Worm (Caenorhabditis elegans): ENCODE data around the gene F56A8.8.
"Not testable (repeated sequence)": the region's sequence is repeated elsewhere in the genome, so short reads cannot be mapped to it uniquely, and the experiment has no call there.

F56A8.8 gene

ce11 chrIII:13275784-13276183 lies 9.7 kb upstream of the F56A8.8 start:
- TF ChIP-seq dao-5 (tag; optimal IDR thresholded peaks at IDR 0.05) (no peak), him-1 (tag; optimal IDR thresholded peaks at IDR 0.05) (peak; percentile 49)

DNA sequence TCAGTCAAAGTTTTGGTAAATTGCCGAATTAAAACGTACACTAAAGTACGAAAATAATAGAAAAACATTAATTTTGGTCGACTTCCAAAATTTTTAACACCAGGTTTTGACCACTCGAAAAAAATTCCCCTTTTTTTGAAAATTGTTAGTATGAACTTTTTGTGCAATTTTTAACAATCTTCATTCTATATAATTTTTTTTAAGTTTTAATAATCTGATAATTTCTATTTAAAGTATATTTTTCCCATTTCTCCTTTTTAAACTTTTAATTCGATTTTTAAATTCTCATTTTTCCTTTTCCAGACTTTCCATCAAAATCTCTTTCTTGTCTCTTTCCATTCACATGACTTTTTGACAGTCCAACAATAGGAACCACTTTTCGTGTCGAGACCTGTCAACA lies 8.6 kb upstream of the F56A8.8 start, which contains the start of gene unc-64:
TSS of gene unc-64 (plus strand) at position 301 of the 400 bp plus-strand sequence.
- TF ChIP-seq W03F9.2 (tag; optimal IDR thresholded peaks at IDR 0.05) = no peak
- no peak for TF ChIP-seq him-1 (tag; optimal IDR thresholded peaks at IDR 0.05)
- TF ChIP-seq dao-5 (tag; optimal IDR thresholded peaks at IDR 0.05) = no peak

DNA sequence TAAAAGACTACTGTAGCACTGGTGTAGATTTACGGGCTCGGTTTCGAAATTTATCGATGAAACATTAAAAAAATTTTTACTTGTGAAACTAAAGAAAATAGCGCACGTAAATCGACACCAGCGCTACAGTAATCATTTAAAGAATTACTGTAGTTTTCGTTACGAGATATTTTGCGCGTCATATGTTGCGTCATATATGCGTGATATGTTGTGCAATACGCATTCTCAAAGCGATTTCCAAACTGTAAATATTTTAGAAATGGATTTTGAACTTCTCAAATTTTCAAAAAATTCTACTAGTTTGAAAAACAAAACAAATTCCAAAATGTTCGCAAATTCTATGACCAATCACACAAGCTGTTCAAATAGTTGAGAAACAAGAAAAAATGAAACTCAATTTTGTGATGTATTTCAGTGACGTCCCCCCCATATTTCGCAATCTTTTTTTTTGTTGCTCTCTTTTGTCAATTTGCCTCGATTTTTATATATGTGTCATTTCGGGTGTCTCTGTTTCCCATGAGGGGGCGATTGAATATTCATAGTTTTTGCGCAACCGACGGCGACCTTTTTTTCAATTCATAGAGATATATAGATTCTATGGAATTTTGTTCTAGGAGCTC lies 7.5 kb upstream of the F56A8.8 start:
- TF ChIP-seq W03F9.2 (tag; optimal IDR thresholded peaks at IDR 0.05) (no peak), dao-5 (tag; optimal IDR thresholded peaks at IDR 0.05) (no peak), him-1 (tag; optimal IDR thresholded peaks at IDR 0.05) (no peak)

ce11 chrIII:13292971-13293514 lies 7.5 kb downstream of the F56A8.8 start, which contains the start of gene set-25:
Gene set-25 (minus strand): TSS chrIII:13293090.
- TF ChIP-seq him-1, dao-5, W03F9.2 (tag; optimal IDR thresholded peaks at IDR 0.05): not testable (repeated sequence)

DNA sequence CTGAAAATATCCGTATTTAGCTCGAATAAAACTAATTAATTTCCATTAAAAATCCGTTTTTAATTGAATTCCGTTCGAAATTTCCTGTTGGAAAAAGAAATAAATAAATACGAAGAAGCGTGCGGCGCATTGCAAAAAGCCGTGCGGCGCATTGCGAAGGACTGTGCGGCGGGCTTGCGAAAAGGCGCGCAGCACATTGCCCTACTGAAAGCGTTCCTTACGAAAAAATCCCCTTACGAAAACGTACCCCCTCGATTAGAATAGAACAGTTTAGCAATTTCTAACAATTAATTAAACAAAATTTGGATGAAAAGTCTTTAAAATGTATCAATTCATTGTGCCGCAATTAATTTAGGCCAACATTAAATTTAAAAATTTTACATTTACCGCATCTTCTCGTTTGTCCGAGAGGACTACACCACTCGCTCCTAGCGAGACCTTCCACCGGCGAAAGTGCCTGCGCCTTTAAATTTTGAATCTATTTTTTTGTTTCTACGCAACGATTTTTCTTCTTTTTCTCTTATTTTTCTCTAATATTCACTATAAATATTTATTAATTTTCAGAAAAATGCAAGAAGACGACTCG lies 10.9 kb downstream of the F56A8.8 start, which contains the start of gene npp-18:
TSS of gene npp-18 (plus strand) at position 565 of the 586 bp plus-strand sequence.
- TF ChIP-seq W03F9.2 (tag; optimal IDR thresholded peaks at IDR 0.05) = peak; percentile 43

ce11 chrIII:13298722-13299431 lies 13.4 kb downstream of the F56A8.8 start, which contains the start of gene pgm-2:
Gene pgm-2 (plus strand): TSS chrIII:13299378.
- TF ChIP-seq him-1 (tag; optimal IDR thresholded peaks at IDR 0.05) = no peak
- TF ChIP-seq W03F9.2 (tag; optimal IDR thresholded peaks at IDR 0.05) = no peak
- TF ChIP-seq dao-5 (tag; optimal IDR thresholded peaks at IDR 0.05) = no peak

ce11 chrIII:13301983-13302382 lies 16.5 kb downstream of the F56A8.8 start:
- TF ChIP-seq dao-5 (tag; optimal IDR thresholded peaks at IDR 0.05) = no peak
- no peak for TF ChIP-seq him-1 (tag; optimal IDR thresholded peaks at IDR 0.05)
- no peak for TF ChIP-seq W03F9.2 (tag; optimal IDR thresholded peaks at IDR 0.05)

- TF ChIP-seq W03F9.2 (tag; optimal IDR thresholded peaks at IDR 0.05) = no peak
- no peak for TF ChIP-seq him-1 (tag; optimal IDR thresholded peaks at IDR 0.05)
- no peak for TF ChIP-seq dao-5 (tag; optimal IDR thresholded peaks at IDR 0.05)
Observed at ce11 chrIII:13302578-13302977, 17.1 kb downstream of the F56A8.8 start.

ce11 chrIII:13305537-13305936 lies 20.0 kb downstream of the F56A8.8 start:
- TF ChIP-seq W03F9.2 (tag; optimal IDR thresholded peaks at IDR 0.05) (no peak), him-1 (tag; optimal IDR thresholded peaks at IDR 0.05) (no peak), dao-5 (tag; optimal IDR thresholded peaks at IDR 0.05) (no peak)

DNA sequence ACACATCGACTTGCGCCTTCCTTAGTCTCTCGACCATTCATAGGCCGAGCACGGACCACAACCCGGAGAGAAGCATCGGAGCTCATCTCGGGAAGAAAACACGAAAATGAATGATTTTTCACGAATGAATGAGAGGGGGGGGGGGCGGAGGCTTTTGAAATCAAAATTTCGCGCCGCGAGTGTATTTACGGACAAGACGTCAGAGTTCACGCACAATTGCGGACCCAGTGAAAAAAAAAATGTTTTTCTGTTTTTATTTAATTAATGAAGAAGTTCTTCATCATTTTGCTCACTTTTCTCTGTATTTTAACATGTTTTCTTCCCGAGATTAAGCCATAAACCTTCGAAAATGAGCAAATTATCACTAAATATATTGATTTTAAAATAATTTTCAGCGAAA lies 21.6 kb downstream of the F56A8.8 start, which contains the start of the genes klp-19 and slc-36.1:
TSS of gene klp-19 (minus strand) at position 153 of the 400 bp plus-strand sequence.
TSS of gene slc-36.1 (plus strand) at position 396 of the 400 bp plus-strand sequence.
- no peak for TF ChIP-seq him-1 (tag; optimal IDR thresholded peaks at IDR 0.05)
- TF ChIP-seq dao-5 (tag; optimal IDR thresholded peaks at IDR 0.05) = no peak
- TF ChIP-seq W03F9.2 (tag; optimal IDR thresholded peaks at IDR 0.05) = peak; percentile 52

- TF ChIP-seq W03F9.2 (tag; optimal IDR thresholded peaks at IDR 0.05) (no peak), dao-5 (tag; optimal IDR thresholded peaks at IDR 0.05) (no peak), him-1 (tag; optimal IDR thresholded peaks at IDR 0.05) (no peak)
Observed at ce11 chrIII:13310552-13310951, 25.0 kb downstream of the F56A8.8 start.

- no peak for TF ChIP-seq dao-5 (tag; optimal IDR thresholded peaks at IDR 0.05)
- TF ChIP-seq W03F9.2 (tag; optimal IDR thresholded peaks at IDR 0.05) = no peak
- no peak for TF ChIP-seq him-1 (tag; optimal IDR thresholded peaks at IDR 0.05)
Observed at ce11 chrIII:13313788-13314187, 28.3 kb downstream of the F56A8.8 start, which contains the start of gene Y43F4B.10. Gene Y43F4B.10 (plus strand): TSS chrIII:13314068.

DNA sequence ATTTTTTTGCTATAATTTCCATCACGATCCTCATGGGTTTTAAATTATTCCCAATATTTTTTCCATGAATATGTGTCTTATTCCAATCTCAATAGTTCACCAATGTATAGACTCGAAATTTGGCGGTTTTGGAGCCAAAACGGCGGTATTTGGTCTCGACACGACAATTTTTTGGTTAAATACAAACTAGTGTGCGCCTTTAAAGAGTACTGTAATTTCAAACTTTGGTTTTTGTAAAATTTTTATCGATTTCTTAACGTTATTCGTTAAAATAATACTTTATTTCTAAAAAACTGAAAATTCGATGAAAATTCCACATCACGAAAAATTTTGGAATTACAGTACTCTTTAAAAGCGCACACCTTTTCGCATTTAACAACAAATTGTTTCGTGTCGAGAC lies 29.1 kb downstream of the F56A8.8 start:
- no peak for TF ChIP-seq him-1 (tag; optimal IDR thresholded peaks at IDR 0.05)
- TF ChIP-seq dao-5 (tag; optimal IDR thresholded peaks at IDR 0.05) = no peak
- no peak for TF ChIP-seq W03F9.2 (tag; optimal IDR thresholded peaks at IDR 0.05)

ce11 chrIII:13315071-13315470 lies 29.6 kb downstream of the F56A8.8 start, which contains the start of gene dph-7:
Gene dph-7 (plus strand): TSS chrIII:13315123.
- TF ChIP-seq dao-5 (tag; optimal IDR thresholded peaks at IDR 0.05) = no peak
- no peak for TF ChIP-seq him-1 (tag; optimal IDR thresholded peaks at IDR 0.05)
- no peak for TF ChIP-seq W03F9.2 (tag; optimal IDR thresholded peaks at IDR 0.05)

Measured in whole organism, L4/young adult.